Worm (Caenorhabditis elegans): ENCODE measurements around the gene nhr-35.

The nhr-35 gene

DNA sequence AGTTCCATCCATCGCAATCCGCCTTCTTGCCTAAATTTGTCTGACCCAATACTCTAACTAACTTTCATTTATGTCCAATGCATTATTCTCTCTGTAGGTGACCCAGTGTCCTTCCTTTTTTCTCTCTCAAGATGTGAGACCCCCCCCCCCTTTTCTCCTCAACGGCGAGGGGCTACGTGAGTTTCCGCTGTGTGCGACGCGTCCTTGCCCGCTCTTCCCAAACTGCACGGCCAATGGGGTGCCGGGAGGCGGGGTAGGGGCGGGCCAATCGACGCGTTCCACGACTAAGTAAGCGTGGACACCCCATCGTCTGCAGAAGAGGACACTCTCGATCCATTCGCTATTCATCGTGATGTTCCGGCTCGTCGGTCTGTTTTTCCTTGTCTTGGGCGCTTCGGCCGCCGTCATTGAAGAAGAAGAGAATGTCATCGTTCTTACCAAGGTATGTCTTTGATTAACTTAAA lies 8.6 kb upstream of the nhr-35 start, which contains the start of gene pdi-2 (continued):
- TF ChIP-seq ttx-3 (tag; optimal IDR thresholded peaks at IDR 0.05) (peak; percentile 16), npax-4 (tag; optimal IDR thresholded peaks at IDR 0.05) (no peak), unc-86 (tag; optimal IDR thresholded peaks at IDR 0.05) (no peak), pat-9 (tag; optimal IDR thresholded peaks at IDR 0.05) (peak; percentile 18), F13H6.1 (tag; optimal IDR thresholded peaks at IDR 0.05) (peak; percentile 14), Y22D7AL.16 (tag; optimal IDR thresholded peaks at IDR 0.05) (peak; percentile 22), ztf-16 (tag; optimal IDR thresholded peaks at IDR 0.05) (no peak), nhr-232 (tag; optimal IDR thresholded peaks at IDR 0.05) (no peak), ceh-18 (tag; optimal IDR thresholded peaks at IDR 0.05) (no peak), gmeb-2 (tag; optimal IDR thresholded peaks at IDR 0.05) (no peak), dmd-4 (tag; optimal IDR thresholded peaks at IDR 0.05; ENCODE audit: borderline replicate concordance) (peak; percentile 14), zip-5 (tag; optimal IDR thresholded peaks at IDR 0.05) (no peak), C08G9.2 (tag; optimal IDR thresholded peaks at IDR 0.05) (no peak), ahr-1 (tag; optimal IDR thresholded peaks at IDR 0.05) (peak; percentile 1), pqm-1 (tag; optimal IDR thresholded peaks at IDR 0.05) (no peak), ceh-30 (tag; optimal IDR thresholded peaks at IDR 0.05) (no peak)

DNA sequence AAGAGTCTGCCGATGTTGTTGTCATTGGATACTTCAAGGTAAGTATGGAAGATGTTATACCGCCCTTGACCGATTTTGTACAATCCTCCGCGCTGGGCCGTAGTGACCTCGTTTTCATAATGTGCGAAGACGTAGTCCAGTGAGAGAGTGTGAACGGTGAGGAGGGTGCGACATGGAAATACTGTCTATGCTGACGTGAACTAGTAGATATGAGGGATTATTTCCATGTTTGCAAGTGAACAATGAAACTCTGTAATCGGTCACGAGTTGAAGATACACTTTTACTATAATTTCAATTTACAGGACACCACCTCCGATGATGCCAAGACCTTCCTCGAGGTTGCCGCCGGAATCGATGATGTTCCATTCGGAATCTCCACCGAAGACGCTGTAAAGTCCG lies 7.6 kb upstream of the nhr-35 start:
- no peak for TF ChIP-seq sox-2 (GFP tag; IDR thresholded peaks at IDR 0.05)
- no peak for TF ChIP-seq ceh-6 (GFP tag; optimal IDR thresholded peaks at IDR 0.05)
- TF ChIP-seq ceh-19 (GFP tag; optimal IDR thresholded peaks at IDR 0.05) = no peak
- no peak for TF ChIP-seq tbx-7 (tag; optimal IDR thresholded peaks at IDR 0.05)
- TF ChIP-seq tbx-2 (tag; optimal IDR thresholded peaks at IDR 0.05) = no peak
- no peak for TF ChIP-seq elt-2 (tag; optimal IDR thresholded peaks at IDR 0.05)
- TF ChIP-seq hlh-30 (tag; optimal IDR thresholded peaks at IDR 0.05; ENCODE audit: insufficient read depth) = no peak
- no peak for TF ChIP-seq mec-3 (tag; optimal IDR thresholded peaks at IDR 0.05; ENCODE audit: borderline replicate concordance)
- no peak for TF ChIP-seq K02D7.2 (tag; optimal IDR thresholded peaks at IDR 0.05)
- TF ChIP-seq lim-6 (tag; optimal IDR thresholded peaks at IDR 0.05) = no peak
- no peak for TF ChIP-seq fax-1 (tag; optimal IDR thresholded peaks at IDR 0.05)
- no peak for TF ChIP-seq dve-1 (tag; optimal IDR thresholded peaks at IDR 0.05)
- TF ChIP-seq hlh-6 (tag; optimal IDR thresholded peaks at IDR 0.05) = no peak
- TF ChIP-seq dmd-4 (tag; optimal IDR thresholded peaks at IDR 0.05; ENCODE audit: borderline replicate concordance) = no peak
- no peak for TF ChIP-seq nfya-1 (tag; optimal IDR thresholded peaks at IDR 0.05)
- TF ChIP-seq zip-5 (tag; optimal IDR thresholded peaks at IDR 0.05) = no peak
- TF ChIP-seq ceh-34 (tag; optimal IDR thresholded peaks at IDR 0.05) = no peak
- no peak for TF ChIP-seq ttx-3 (tag; optimal IDR thresholded peaks at IDR 0.05)
- no peak for TF ChIP-seq sdc-2 (tag; optimal IDR thresholded peaks at IDR 0.05)
- TF ChIP-seq C08G9.2 (tag; optimal IDR thresholded peaks at IDR 0.05) = no peak

DNA sequence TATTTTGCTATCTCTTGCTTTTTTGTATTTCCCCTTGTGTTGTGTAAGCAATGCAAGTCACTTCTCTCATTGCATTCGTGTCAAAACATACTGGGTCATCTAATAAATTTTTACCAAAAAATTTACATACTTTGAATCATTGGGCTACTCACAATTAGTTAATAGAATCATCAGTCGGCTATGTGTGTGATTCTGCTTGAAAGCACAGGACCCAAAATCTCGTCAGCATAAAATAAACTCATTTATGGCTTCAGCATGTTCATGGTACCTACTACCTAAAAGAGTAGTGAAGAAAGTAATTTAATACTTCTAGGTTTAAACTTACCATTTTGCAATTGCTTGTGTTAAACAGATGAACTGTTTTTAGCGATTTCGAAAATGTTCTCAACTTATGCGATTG lies 6.1 kb upstream of the nhr-35 start:
- TF ChIP-seq pha-4 (tag; optimal IDR thresholded peaks at IDR 0.05) = no peak
- TF ChIP-seq ama-1 (optimal IDR thresholded peaks at IDR 0.05) = peak; percentile 43
- TF ChIP-seq pha-2 (tag; optimal IDR thresholded peaks at IDR 0.05) = no peak

DNA sequence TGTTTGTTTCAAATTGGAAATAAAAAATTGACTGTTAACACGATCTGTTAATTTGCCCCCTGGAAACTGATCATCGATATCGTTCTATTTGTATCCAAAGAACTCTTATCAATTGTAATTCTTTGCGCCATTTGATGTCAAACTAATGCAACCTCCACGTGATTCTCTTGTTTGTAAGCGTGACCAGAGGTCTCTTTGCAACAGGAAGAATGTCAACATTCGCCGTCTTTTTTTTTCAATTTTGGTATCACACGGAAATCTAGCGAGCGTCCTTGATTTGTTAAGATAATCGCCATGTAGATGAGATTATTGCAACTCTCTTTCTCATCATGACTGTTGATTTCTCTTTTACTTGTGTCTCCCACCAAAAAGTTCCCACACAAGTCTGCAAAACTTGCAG lies 3.6 kb upstream of the nhr-35 start:
- no peak for TF ChIP-seq pha-4 (tag; optimal IDR thresholded peaks at IDR 0.05)
- TF ChIP-seq nfya-1 (tag; optimal IDR thresholded peaks at IDR 0.05) = no peak
- no peak for TF ChIP-seq ref-2 (tag; optimal IDR thresholded peaks at IDR 0.05)
- TF ChIP-seq sox-4 (tag; optimal IDR thresholded peaks at IDR 0.05) = no peak
- TF ChIP-seq npax-4 (tag; optimal IDR thresholded peaks at IDR 0.05) = no peak
- TF ChIP-seq tbx-7 (tag; optimal IDR thresholded peaks at IDR 0.05) = no peak
- TF ChIP-seq ceh-14 (tag; optimal IDR thresholded peaks at IDR 0.05) = no peak
- no peak for TF ChIP-seq pax-1 (tag; optimal IDR thresholded peaks at IDR 0.05)
- TF ChIP-seq nhr-232 (tag; optimal IDR thresholded peaks at IDR 0.05) = no peak
- no peak for TF ChIP-seq lim-6 (tag; optimal IDR thresholded peaks at IDR 0.05)
- TF ChIP-seq C38D4.7 (GFP tag; optimal IDR thresholded peaks at IDR 0.05) = no peak
- no peak for TF ChIP-seq elt-4 (tag; optimal IDR thresholded peaks at IDR 0.05)
- TF ChIP-seq ttx-3 (tag; optimal IDR thresholded peaks at IDR 0.05) = no peak
- TF ChIP-seq unc-42 (tag; optimal IDR thresholded peaks at IDR 0.05) = no peak

Measured in whole organism, late embryonic.